Worm (Caenorhabditis elegans) whole organism, L3 larva: ENCODE measurements around the gene Y32H12A.8.

Experiments used
- ama-1 ChIP-seq: fragments of 150-350 bp; optimal IDR thresholded peaks from 2 replicates; lab custom pipeline; 2018
- daf-12 ChIP-seq: fragments of 150-350 bp; optimal IDR thresholded peaks from 2 replicates; lab custom pipeline; 2014; ENCODE audit warnings: missing biosample characterization, missing genetic modification reagents, missing genetic modification characterization
- nhr-11 ChIP-seq: fragments of 150-350 bp; optimal IDR thresholded peaks from 2 replicates; lab custom pipeline; 2014; ENCODE audit warnings: missing biosample characterization, missing genetic modification characterization
- pqm-1 ChIP-seq: fragments of 150-350 bp; optimal IDR thresholded peaks from 2 replicates; lab custom pipeline; 2017; ENCODE audit warnings: missing biosample characterization, missing genetic modification characterization, inconsistent platforms

DNA sequence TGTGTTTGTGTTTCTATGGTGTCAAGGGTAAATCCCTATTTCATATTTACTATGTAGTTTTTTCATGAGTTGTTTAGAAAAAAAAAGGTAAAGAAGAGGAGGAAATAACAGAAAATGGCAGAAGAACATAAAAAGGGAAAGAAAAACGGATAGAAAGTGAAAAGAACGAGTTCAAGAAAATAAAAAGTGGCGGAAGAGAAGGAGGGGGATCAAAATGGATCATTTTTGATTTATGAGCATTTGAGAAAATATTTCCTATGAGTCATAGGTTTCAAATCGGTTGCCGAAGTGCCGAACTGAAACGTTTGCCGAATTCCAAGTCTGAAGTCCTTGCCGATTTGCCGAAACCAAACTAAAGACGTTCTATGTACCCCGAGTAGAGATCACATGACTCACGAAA lies 67.0 kb downstream of the Y32H12A.8 start:
- TF ChIP-seq nhr-11 (no peak), daf-12 (no peak), pqm-1 (no peak), ama-1 (no peak)
